Fruit fly (Drosophila melanogaster): ENCODE measurements around the gene Srlp.

Gene Srlp

DNA sequence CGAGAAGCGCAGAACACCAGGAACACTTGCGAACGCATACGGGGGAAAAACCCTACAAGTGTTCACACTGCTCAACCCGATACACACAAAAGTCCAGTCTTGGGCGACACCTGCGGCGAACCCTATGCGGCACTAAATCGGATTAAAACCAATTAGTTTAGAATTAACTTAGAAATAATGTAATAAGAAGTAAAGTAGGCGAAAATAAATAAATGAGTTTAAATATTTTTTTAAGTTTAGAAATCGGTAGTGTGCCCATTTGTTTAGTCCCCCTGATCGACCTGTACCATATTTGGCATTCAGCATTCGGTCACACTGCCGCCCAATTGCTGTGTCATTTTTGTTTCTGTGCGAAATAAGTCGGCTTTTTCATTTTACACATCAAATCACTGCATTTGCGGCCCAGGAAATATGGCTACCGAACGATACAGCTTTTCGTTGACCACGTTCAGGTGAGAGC is 2.8 kb upstream of the Srlp start, which contains the start of gene Prosalpha2 (continued):
- no peak for TF ChIP-seq Optix (GFP tag; IDR thresholded peaks at IDR 0.05)
- no peak for TF ChIP-seq HLHmδ (GFP tag; optimal IDR thresholded peaks at IDR 0.05)
- no peak for TF ChIP-seq CG34376 (GFP tag; optimal IDR thresholded peaks at IDR 0.05)
- TF ChIP-seq CG14050 (GFP tag; IDR thresholded peaks at IDR 0.05) = no peak
- no peak for TF ChIP-seq HLH4C (GFP tag; IDR thresholded peaks at IDR 0.05; ENCODE audit: partially characterized antibody)
- TF ChIP-seq HmgD (GFP tag; optimal IDR thresholded peaks at IDR 0.05) = no peak
- TF ChIP-seq otp (GFP tag; IDR thresholded peaks at IDR 0.05) = no peak
- TF ChIP-seq Deaf1 (tag; optimal IDR thresholded peaks at IDR 0.05) = no peak
- TF ChIP-seq H2.0 (GFP tag; IDR thresholded peaks at IDR 0.05) = no peak
- TF ChIP-seq CG11696 (GFP tag; IDR thresholded peaks at IDR 0.05) = no peak
- TF ChIP-seq CG18476 (GFP tag; optimal IDR thresholded peaks at IDR 0.05) = no peak
- peak; percentile 74 for TF ChIP-seq CoRest (tag; optimal IDR thresholded peaks at IDR 0.05)
- TF ChIP-seq crol (GFP tag; IDR thresholded peaks at IDR 0.05) = no peak
- no peak for TF ChIP-seq bcd (GFP tag; optimal IDR thresholded peaks at IDR 0.05)
- peak; percentile 82 for TF ChIP-seq MBD-R2 (GFP tag; IDR thresholded peaks at IDR 0.05)
- TF ChIP-seq fd96Cb (tag; optimal IDR thresholded peaks at IDR 0.05) = no peak
- TF ChIP-seq Trl (optimal IDR thresholded peaks at IDR 0.05) = no peak
- no peak for TF ChIP-seq Trl (GFP tag; optimal IDR thresholded peaks at IDR 0.05)
- TF ChIP-seq sqz (GFP tag; optimal IDR thresholded peaks at IDR 0.05) = no peak
- TF ChIP-seq NFAT (GFP tag; IDR thresholded peaks at IDR 0.05) = no peak
- no peak for TF ChIP-seq tap (tag; optimal IDR thresholded peaks at IDR 0.05)
- TF ChIP-seq CG34422 (GFP tag; IDR thresholded peaks at IDR 0.05) = no peak
- TF ChIP-seq CG9727 (GFP tag; optimal IDR thresholded peaks at IDR 0.05) = no peak
- TF ChIP-seq CG10565 (GFP tag; optimal IDR thresholded peaks at IDR 0.05) = no peak
- no peak for TF ChIP-seq CG17328 (GFP tag; IDR thresholded peaks at IDR 0.05)
- no peak for TF ChIP-seq CG8944 (GFP tag; optimal IDR thresholded peaks at IDR 0.05)
- TF ChIP-seq BEAF-32 (GFP tag; optimal IDR thresholded peaks at IDR 0.05) = peak; percentile 34
- TF ChIP-seq CG14710 (tag; optimal IDR thresholded peaks at IDR 0.05) = peak; percentile 80
- no peak for TF ChIP-seq CG8089 (GFP tag; optimal IDR thresholded peaks at IDR 0.05)
- TF ChIP-seq Elba2 (GFP tag; optimal IDR thresholded peaks at IDR 0.05) = peak; percentile 72
- TF ChIP-seq usp (GFP tag; optimal IDR thresholded peaks at IDR 0.05) = no peak
- TF ChIP-seq esg (GFP tag; conservative IDR thresholded peaks at IDR 0.05) = no peak
- no peak for TF ChIP-seq ems (GFP tag; optimal IDR thresholded peaks at IDR 0.05)
- no peak for TF ChIP-seq CG10431 (GFP tag; optimal IDR thresholded peaks at IDR 0.05)
- TF ChIP-seq bowl (GFP tag; IDR thresholded peaks at IDR 0.05) = no peak
- TF ChIP-seq Dp (GFP tag; optimal IDR thresholded peaks at IDR 0.05) = peak; percentile 55
- TF ChIP-seq mam (GFP tag; optimal IDR thresholded peaks at IDR 0.05) = no peak
- TF ChIP-seq Sox102F (GFP tag; optimal IDR thresholded peaks at IDR 0.05) = no peak
- TF ChIP-seq CG8290 (GFP tag; optimal IDR thresholded peaks at IDR 0.05) = peak; percentile 9
- TF ChIP-seq CG8290 (tag; optimal IDR thresholded peaks at IDR 0.05) = no peak
- peak; percentile 11 for TF ChIP-seq CG10147 (GFP tag; optimal IDR thresholded peaks at IDR 0.05)
- no peak for TF ChIP-seq gt (GFP tag; IDR thresholded peaks at IDR 0.05)
- TF ChIP-seq kni (GFP tag; optimal IDR thresholded peaks at IDR 0.05) = no peak
- no peak for TF ChIP-seq CG11247 (GFP tag; IDR thresholded peaks at IDR 0.05)
- no peak for TF ChIP-seq Max (GFP tag; optimal IDR thresholded peaks at IDR 0.05)
- TF ChIP-seq CG12299 (tag; optimal IDR thresholded peaks at IDR 0.05) = no peak
- TF ChIP-seq CG11093 (GFP tag; IDR thresholded peaks at IDR 0.05) = no peak; the same call in 2 of the 3 replicates
- no peak for TF ChIP-seq chif (GFP tag; optimal IDR thresholded peaks at IDR 0.05)
- no peak for TF ChIP-seq oc (tag; optimal IDR thresholded peaks at IDR 0.05)
- TF ChIP-seq exex (tag; optimal IDR thresholded peaks at IDR 0.05) = no peak
- no peak for TF ChIP-seq Atf6 (GFP tag; IDR thresholded peaks at IDR 0.05)
- TF ChIP-seq CG17361 (GFP tag; IDR thresholded peaks at IDR 0.05) = 0 out of 3 replicates have a peak, but pooled peaks have one; percentile 27
- no peak for TF ChIP-seq Hr3 (GFP tag; optimal IDR thresholded peaks at IDR 0.05)
